Fruit fly (Drosophila melanogaster) whole organism, embryonic: ENCODE results near the gene sna.
A peak's percentile ranks its signal among the peaks of the same experiment; 100 is the strongest.

ENCODE experiments used
- Asciz ChIP-seq: fragments of 200-800 bp; sonication (Bioruptor generic); optimal IDR thresholded peaks from 2 replicates; lab custom pipeline; 2017; ENCODE audit warnings: missing biosample characterization, mild to moderate bottlenecking, missing genetic modification characterization, missing genetic modification reagents
- Bdp1 ChIP-seq: fragments of 200-800 bp; sonication (Bioruptor generic); optimal IDR thresholded peaks from 3 replicates; lab custom pipeline; 2016; ENCODE audit warnings: missing biosample characterization, missing genetic modification characterization
- Bgb ChIP-seq: fragments of 200-800 bp; sonication (Bioruptor generic); IDR thresholded peaks from 2 replicates; pipeline ENCODE4 v1.3.6; 2022; ENCODE audit warnings: missing biosample characterization, missing genetic modification characterization; ENCODE audit not compliant: partially characterized antibody
- Bteb2 ChIP-seq: fragments of 200-800 bp; sonication (Bioruptor generic); optimal IDR thresholded peaks from 2 replicates; lab custom pipeline; 2016; ENCODE audit warnings: missing biosample characterization, missing genetic modification characterization
- CG11247 ChIP-seq: fragments of 200-800 bp; sonication (Bioruptor generic); IDR thresholded peaks from 2 replicates; pipeline ENCODE4 v1.3.6; 2022; ENCODE audit warnings: missing biosample characterization, missing genetic modification characterization
- CG12071 ChIP-seq: fragments of 200-800 bp; sonication (Bioruptor generic); optimal IDR thresholded peaks from 3 replicates; lab custom pipeline; 2018; ENCODE audit warnings: missing biosample characterization, mild to moderate bottlenecking, missing genetic modification characterization
- CG14667 ChIP-seq: fragments of 200-800 bp; sonication (Bioruptor generic); IDR thresholded peaks from 2 replicates; pipeline ENCODE4 v1.3.6; 2022; ENCODE audit warnings: missing biosample characterization, missing genetic modification characterization
- CG15696 ChIP-seq: fragments of 200-800 bp; sonication (Bioruptor generic); optimal IDR thresholded peaks from 2 replicates; lab custom pipeline; 2019; ENCODE audit warnings: missing biosample characterization, mild to moderate bottlenecking, missing genetic modification characterization, moderate library complexity
- CG17802 ChIP-seq: fragments of 200-800 bp; sonication (Bioruptor generic); optimal IDR thresholded peaks from 2 replicates; lab custom pipeline; 2018; ENCODE audit warnings: missing biosample characterization, mild to moderate bottlenecking, missing genetic modification characterization, moderate library complexity
- CG18011 ChIP-seq: fragments of 200-800 bp; sonication (Bioruptor generic); optimal IDR thresholded peaks from 2 replicates; lab custom pipeline; 2017; ENCODE audit warnings: missing biosample characterization, missing genetic modification characterization, mild to moderate bottlenecking, moderate library complexity, missing genotype
- CG2120 ChIP-seq: fragments of 200-800 bp; sonication (Bioruptor generic); optimal IDR thresholded peaks from 3 replicates; lab custom pipeline; 2016; ENCODE audit warnings: missing biosample characterization, missing genetic modification characterization
- CG31388 ChIP-seq: fragments of 200-800 bp; sonication (Bioruptor generic); optimal IDR thresholded peaks from 2 replicates; lab custom pipeline; 2016; ENCODE audit warnings: missing biosample characterization, missing genetic modification characterization
- CG34224 ChIP-seq: fragments of 200-800 bp; sonication (Bioruptor generic); IDR thresholded peaks from 3 replicates; pipeline ENCODE4 v1.3.6; 2022; ENCODE audit warnings: missing biosample characterization, missing genetic modification characterization; ENCODE audit not compliant: partially characterized antibody
- CG3847 ChIP-seq: fragments of 200-800 bp; sonication (Bioruptor generic); IDR thresholded peaks from 2 replicates; pipeline ENCODE4 v1.3.6; 2022; ENCODE audit warnings: missing biosample characterization, missing genetic modification characterization
- CG3995 ChIP-seq: fragments of 200-800 bp; sonication (Bioruptor generic); optimal IDR thresholded peaks from 3 replicates; lab custom pipeline; 2016; ENCODE audit warnings: missing biosample characterization, missing genetic modification characterization
- CG43689 ChIP-seq: fragments of 200-800 bp; sonication (Bioruptor generic); IDR thresholded peaks from 2 replicates; pipeline ENCODE4 v1.3.6; 2022; ENCODE audit warnings: missing biosample characterization, missing genetic modification characterization
- CG4404 ChIP-seq: fragments of 200-800 bp; sonication (Bioruptor generic); IDR thresholded peaks from 2 replicates; pipeline ENCODE4 v1.3.6; 2022; ENCODE audit warnings: missing biosample characterization, missing genetic modification characterization
- CG6765 ChIP-seq: fragments of 200-800 bp; sonication (Bioruptor generic); optimal IDR thresholded peaks from 3 replicates; lab custom pipeline; 2017; ENCODE audit warnings: missing biosample characterization, mild to moderate bottlenecking, missing genetic modification characterization
- CG8359 ChIP-seq: fragments of 200-800 bp; sonication (Bioruptor generic); optimal IDR thresholded peaks from 2 replicates; lab custom pipeline; 2017; ENCODE audit warnings: missing biosample characterization, mild to moderate bottlenecking, missing genetic modification characterization, borderline replicate concordance
- CG8924 ChIP-seq: fragments of 200-800 bp; optimal IDR thresholded peaks from 3 replicates; lab custom pipeline; 2019; ENCODE audit warnings: missing biosample characterization, mild to moderate bottlenecking, missing genetic modification characterization, moderate library complexity
- Camta ChIP-seq: fragments of 200-800 bp; sonication (Bioruptor generic); optimal IDR thresholded peaks from 2 replicates; lab custom pipeline; 2016; ENCODE audit warnings: missing biosample characterization, missing genetic modification characterization
- Chrac-16 ChIP-seq: fragments of 200-800 bp; sonication (Bioruptor generic); optimal IDR thresholded peaks from 3 replicates; lab custom pipeline; 2016; ENCODE audit warnings: missing biosample characterization, missing genetic modification characterization
- E2f2 ChIP-seq: fragments of 200-800 bp; sonication (Bioruptor generic); IDR thresholded peaks from 2 replicates; pipeline ENCODE4 v1.3.6; 2022; ENCODE audit warnings: missing biosample characterization, missing genetic modification characterization
- Ets65A ChIP-seq: fragments of 200-800 bp; sonication (Bioruptor generic); peaks from one replicate; lab custom pipeline; 2016; ENCODE audit warnings: missing biosample characterization, missing genetic modification characterization
- HmgD ChIP-seq: fragments of 200-800 bp; sonication (Bioruptor generic); optimal IDR thresholded peaks from 3 replicates; lab custom pipeline; 2016; ENCODE audit warnings: missing biosample characterization, missing genetic modification characterization
- Hr3 ChIP-seq: fragments of 200-800 bp; sonication (Bioruptor generic); optimal IDR thresholded peaks from 3 replicates; lab custom pipeline; 2016; ENCODE audit warnings: missing biosample characterization, missing genetic modification characterization
- Hr51 ChIP-seq, 2 experiments: fragments of 200-800 bp; sonication (Bioruptor generic); optimal IDR thresholded peaks; 2 replicates in 1 of 2; 3 replicates in 1 of 2; lab custom pipeline; 2016 to 2018; ENCODE audit warnings: missing biosample characterization in 2 of 2, missing genetic modification characterization in 2 of 2, mild to moderate bottlenecking in 1 of 2, moderate library complexity in 1 of 2
- Myb ChIP-seq: fragments of 200-800 bp; sonication (Bioruptor generic); optimal IDR thresholded peaks from 2 replicates; lab custom pipeline; 2016; ENCODE audit warnings: missing biosample characterization, missing genetic modification characterization
- Six4 ChIP-seq: fragments of 200-800 bp; sonication (Bioruptor generic); optimal IDR thresholded peaks from 2 replicates; lab custom pipeline; 2016; ENCODE audit warnings: missing biosample characterization, missing genetic modification characterization
- Ssrp ChIP-seq: fragments of 200-800 bp; sonication (Bioruptor generic); optimal IDR thresholded peaks from 2 replicates; lab custom pipeline; 2018; ENCODE audit warnings: missing biosample characterization, mild to moderate bottlenecking, missing genetic modification characterization, moderate library complexity
- YL-1 ChIP-seq: fragments of 200-800 bp; sonication (Bioruptor generic); optimal IDR thresholded peaks from 3 replicates; lab custom pipeline; 2017; ENCODE audit warnings: missing biosample characterization, mild to moderate bottlenecking, missing genetic modification characterization
- az2 ChIP-seq: fragments of 200-800 bp; sonication (Bioruptor generic); optimal IDR thresholded peaks from 3 replicates; lab custom pipeline; 2016; ENCODE audit warnings: missing biosample characterization, missing genetic modification characterization
- cg ChIP-seq: fragments of 200-800 bp; sonication (Bioruptor generic); optimal IDR thresholded peaks from 3 replicates; lab custom pipeline; 2019; ENCODE audit warnings: missing biosample characterization, mild to moderate bottlenecking, missing genetic modification characterization, moderate library complexity
- cwo ChIP-seq: fragments of 200-800 bp; sonication (Bioruptor generic); optimal IDR thresholded peaks from 3 replicates; lab custom pipeline; 2017; ENCODE audit warnings: missing biosample characterization, missing genetic modification characterization, mild to moderate bottlenecking, moderate library complexity, missing genetic modification reagents
- dpn ChIP-seq, 2 experiments: fragments of 200-800 bp; sonication (Bioruptor generic); optimal IDR thresholded peaks; 3 replicates each; lab custom pipeline; 2016; ENCODE audit warnings: missing biosample characterization in 2 of 2, missing genetic modification characterization in 2 of 2
- ewg ChIP-seq: fragments of 200-800 bp; sonication (Bioruptor generic); optimal IDR thresholded peaks from 3 replicates; lab custom pipeline; 2017; ENCODE audit warnings: mild to moderate bottlenecking, missing biosample characterization, missing genetic modification reagents, missing genetic modification characterization
- fd102C ChIP-seq: fragments of 200-800 bp; sonication (Bioruptor generic); optimal IDR thresholded peaks from 2 replicates; lab custom pipeline; 2018; ENCODE audit warnings: missing biosample characterization, mild to moderate bottlenecking, missing genetic modification characterization, moderate library complexity
- fru ChIP-seq: fragments of >200 bp; optimal IDR thresholded peaks from 2 replicates; lab custom pipeline; 2017
- hb ChIP-seq: fragments of 200-800 bp; sonication (Bioruptor generic); IDR thresholded peaks from 3 replicates; pipeline ENCODE4 v1.3.6; 2022; ENCODE audit warnings: missing biosample characterization, missing genetic modification characterization; ENCODE audit not compliant: partially characterized antibody
- hkb ChIP-seq, 2 experiments: fragments of 200-800 bp in 1 of 2; fragments of >200 bp in 1 of 2; sonication (Bioruptor generic) in 1 of 2; IDR thresholded peaks in 1 of 2; optimal IDR thresholded peaks in 1 of 2; 2 replicates each; pipeline versions ENCODE4 v1.3.6 to Lab custom; 2017 to 2022; ENCODE audit warnings: missing biosample characterization in 1 of 2, missing genetic modification characterization in 1 of 2
- hth ChIP-seq: fragments of >200 bp; optimal IDR thresholded peaks from 2 replicates; lab custom pipeline; 2017; ENCODE audit warnings: inconsistent platforms
- lov ChIP-seq, 2 experiments: fragments of 200-800 bp in 1 of 2; fragments of >200 bp in 1 of 2; sonication (Bioruptor generic) in 1 of 2; IDR thresholded peaks in 1 of 2; optimal IDR thresholded peaks in 1 of 2; 2 replicates in 1 of 2; 3 replicates in 1 of 2; pipeline versions ENCODE4 v1.3.6 to Lab custom; 2017 to 2022; ENCODE audit warnings: missing biosample characterization in 1 of 2, missing genetic modification characterization in 1 of 2
- luna ChIP-seq: fragments of 200-800 bp; sonication (Bioruptor generic); optimal IDR thresholded peaks from 2 replicates; lab custom pipeline; 2016; ENCODE audit warnings: missing biosample characterization, missing genetic modification characterization
- nom ChIP-seq: fragments of 200-800 bp; sonication (Bioruptor generic); optimal IDR thresholded peaks from 2 replicates; lab custom pipeline; 2017; ENCODE audit warnings: missing biosample characterization, missing genetic modification characterization, mild to moderate bottlenecking, moderate library complexity, missing genetic modification reagents
- run ChIP-seq: fragments of 200-800 bp; sonication (Bioruptor generic); optimal IDR thresholded peaks from 3 replicates; lab custom pipeline; 2018; ENCODE audit warnings: missing biosample characterization, mild to moderate bottlenecking, missing genetic modification characterization
- stwl ChIP-seq: fragments of 200-800 bp; sonication (Bioruptor generic); optimal IDR thresholded peaks from 3 replicates; lab custom pipeline; 2018; ENCODE audit warnings: missing biosample characterization, mild to moderate bottlenecking, missing genetic modification characterization, moderate library complexity
- tin ChIP-seq: fragments of 200-800 bp; sonication (Bioruptor generic); optimal IDR thresholded peaks from 3 replicates; lab custom pipeline; 2016; ENCODE audit warnings: missing biosample characterization, missing genetic modification characterization
- zfh2 ChIP-seq: fragments of 200-800 bp; sonication (Bioruptor generic); optimal IDR thresholded peaks from 2 replicates; lab custom pipeline; 2016; ENCODE audit warnings: missing biosample characterization, missing genetic modification characterization

sna gene

dm6 chr2L:15498885-15499696, 21.0 kb upstream of the sna start, which contains the start of gene lace (continued):
- TF ChIP-seq CG14667 (GFP tag; lab: Robert Waterston, UW) = peak; percentile 53
- TF ChIP-seq Chrac-16 (GFP tag; lab: Kevin White, UChicago) = peak; percentile 59
- peak; percentile 51 to 87 for TF ChIP-seq Hr51 (GFP tag; optimal IDR thresholded peaks at IDR 0.05; lab: Kevin White, UChicago)
- peak; percentile 28 for TF ChIP-seq CG8924 (tag; lab: Kevin White, UChicago)
- TF ChIP-seq stwl (tag; lab: Kevin White, UChicago) = peak; percentile 97
- no peak for TF ChIP-seq nom (GFP tag; lab: Kevin White, UChicago)
- peak; percentile 77 for TF ChIP-seq Myb (GFP tag; lab: Kevin White, UChicago)
- TF ChIP-seq ewg (GFP tag; lab: Kevin White, UChicago) = peak; percentile 78
- TF ChIP-seq cwo (GFP tag; lab: Kevin White, UChicago) = no peak
- no peak for TF ChIP-seq hth
- TF ChIP-seq CG12071 (GFP tag; lab: Kevin White, UChicago) = peak; percentile 44
- TF ChIP-seq CG3995 (GFP tag; lab: Kevin White, UChicago) = peak; percentile 49
- peak; percentile 77 for TF ChIP-seq zfh2
- TF ChIP-seq fd102C (GFP tag; lab: Kevin White, UChicago) = peak; percentile 66
- TF ChIP-seq dpn (GFP tag; optimal IDR thresholded peaks at IDR 0.05; lab: Kevin White, UChicago) = peak; percentile 69 to 86
- TF ChIP-seq az2 (GFP tag; lab: Kevin White, UChicago) = peak; percentile 65
- TF ChIP-seq Bgb = peak; percentile 57; the same call in 1 of the 2 replicates
- TF ChIP-seq CG17802 (tag; lab: Kevin White, UChicago) = peak; percentile 71
- TF ChIP-seq Camta (GFP tag; lab: Kevin White, UChicago) = peak; percentile 77
- TF ChIP-seq CG3847 (GFP tag; lab: Robert Waterston, UW) = peak; percentile 87
- TF ChIP-seq CG4404 = peak; percentile 55
- no peak for TF ChIP-seq CG43689
- peak; percentile 22 for TF ChIP-seq CG31388 (GFP tag; lab: Kevin White, UChicago)
- TF ChIP-seq Ssrp (tag; lab: Kevin White, UChicago) = peak; percentile 56
- TF ChIP-seq Ets65A (GFP tag; lab: Kevin White, UChicago) = peak; percentile 100
- peak; percentile 4 for TF ChIP-seq run (tag; lab: Kevin White, UChicago)
- peak; percentile 28 for TF ChIP-seq Six4 (GFP tag; lab: Kevin White, UChicago)
- TF ChIP-seq CG15696 (tag; lab: Kevin White, UChicago) = peak; percentile 47
- no peak for TF ChIP-seq lov (optimal IDR thresholded peaks at IDR 0.05; lab: Kevin White, UChicago)
- peak; percentile 90 for TF ChIP-seq lov (GFP tag; IDR thresholded peaks at IDR 0.05; lab: Robert Waterston, UW)
- peak; percentile 66 for TF ChIP-seq CG2120 (GFP tag; lab: Kevin White, UChicago)
- peak; percentile 74 for TF ChIP-seq luna (GFP tag; lab: Kevin White, UChicago)
- peak; percentile 44 for TF ChIP-seq CG8359
- peak; percentile 80 for TF ChIP-seq CG11247
- peak; percentile 85 for TF ChIP-seq HmgD
- TF ChIP-seq E2f2 (GFP tag; lab: Robert Waterston, UW) = peak; percentile 66
- TF ChIP-seq YL-1 (GFP tag; lab: Kevin White, UChicago) = peak; percentile 84
- TF ChIP-seq Hr3 (GFP tag; lab: Kevin White, UChicago) = peak; percentile 58
- TF ChIP-seq fru (lab: Kevin White, UChicago) = no peak
- peak; percentile 74 for TF ChIP-seq Bteb2 (GFP tag; lab: Kevin White, UChicago)
- TF ChIP-seq Bdp1 (GFP tag; lab: Kevin White, UChicago) = peak; percentile 75
- peak; percentile 70 for TF ChIP-seq CG6765 (GFP tag; lab: Kevin White, UChicago)
- TF ChIP-seq CG18011 (GFP tag; lab: Kevin White, UChicago) = peak; percentile 70
- no peak for TF ChIP-seq hb (GFP tag; lab: Robert Waterston, UW)
- TF ChIP-seq hkb (optimal IDR thresholded peaks at IDR 0.05; lab: Kevin White, UChicago) = no peak
- TF ChIP-seq hkb (GFP tag; IDR thresholded peaks at IDR 0.05; lab: Robert Waterston, UW) = peak; percentile 77
- TF ChIP-seq cg (GFP tag; lab: Kevin White, UChicago) = no peak
- TF ChIP-seq CG34224 (GFP tag; lab: Robert Waterston, UW) = no peak; the same call in 2 of the 3 replicates
- TF ChIP-seq tin (GFP tag; lab: Kevin White, UChicago) = peak; percentile 63
- TF ChIP-seq Asciz (GFP tag; lab: Kevin White, UChicago) = peak; percentile 51
